Fruit fly (Drosophila melanogaster) whole organism, pupa: Measurements from ENCODE around the gene MED11.

Experiments used
- CG13204 ChIP-seq: fragments of 200-800 bp; sonication (Bioruptor generic); optimal IDR thresholded peaks from 2 replicates; lab custom pipeline; 2018; ENCODE audit warnings: missing biosample characterization, mild to moderate bottlenecking, missing genetic modification characterization, moderate library complexity
- CG4496 ChIP-seq: fragments of 200-800 bp; sonication (Bioruptor generic); IDR thresholded peaks from 3 replicates; pipeline ENCODE4 v1.3.6; 2022; ENCODE audit warnings: missing biosample characterization, missing genetic modification characterization
- D1 ChIP-seq: fragments of 200-800 bp; sonication (Bioruptor generic); optimal IDR thresholded peaks from 2 replicates; lab custom pipeline; 2018; ENCODE audit warnings: missing biosample characterization, mild to moderate bottlenecking, missing genetic modification characterization, moderate library complexity
- fd96Ca ChIP-seq: fragments of 200-800 bp; sonication (Bioruptor generic); IDR thresholded peaks from 3 replicates; pipeline ENCODE4 v1.3.6; 2022; ENCODE audit warnings: missing biosample characterization, missing genetic modification characterization

- TF ChIP-seq CG4496: no peak
- no peak for TF ChIP-seq CG13204
- TF ChIP-seq fd96Ca (GFP tag; lab: Robert Waterston, UW): no peak
- TF ChIP-seq D1 (tag; lab: Kevin White, UChicago): no peak
Observed at dm6 chr3L:18792009-18792339, 46.3 kb downstream of the MED11 start.
